Worm (Caenorhabditis elegans) whole organism, early embryonic: ENCODE results near the gene col-132.

ENCODE experiments used
- B0310.2 ChIP-seq: sonication (generic microtip); optimal IDR thresholded peaks from 2 replicates; lab custom pipeline; 2016; ENCODE audit warnings: mild to moderate bottlenecking, missing genetic modification characterization, missing compliant biosample characterization
- aly-1 ChIP-seq: sonication (generic microtip); optimal IDR thresholded peaks from 2 replicates; lab custom pipeline; 2016; ENCODE audit warnings: missing genetic modification characterization, missing compliant biosample characterization
- ama-1 ChIP-seq: fragments of 150-350 bp; optimal IDR thresholded peaks from 2 replicates; lab custom pipeline; 2014
- ceh-13 ChIP-seq: fragments of 200-800 bp; sonication (Bioruptor generic); optimal IDR thresholded peaks from 2 replicates; lab custom pipeline; 2018; ENCODE audit warnings: mild to moderate bottlenecking, missing genetic modification characterization, missing compliant biosample characterization
- hmbx-1 ChIP-seq: sonication (generic microtip); optimal IDR thresholded peaks from 2 replicates; lab custom pipeline; 2016; ENCODE audit warnings: mild to moderate bottlenecking, missing genetic modification characterization, missing compliant biosample characterization
- tbx-11 ChIP-seq: fragments of 200-800 bp; sonication (Bioruptor generic); IDR thresholded peaks from 2 replicates; pipeline ENCODE4 v1.3.6; 2022; ENCODE audit warnings: missing genetic modification characterization, missing compliant biosample characterization
- tbx-37 ChIP-seq: fragments of 200-800 bp; sonication (Bioruptor generic); conservative IDR thresholded peaks from 2 replicates; pipeline ENCODE4 v1.3.6; 2022; ENCODE audit warnings: missing genetic modification reagents, missing genetic modification characterization, missing compliant biosample characterization

DNA sequence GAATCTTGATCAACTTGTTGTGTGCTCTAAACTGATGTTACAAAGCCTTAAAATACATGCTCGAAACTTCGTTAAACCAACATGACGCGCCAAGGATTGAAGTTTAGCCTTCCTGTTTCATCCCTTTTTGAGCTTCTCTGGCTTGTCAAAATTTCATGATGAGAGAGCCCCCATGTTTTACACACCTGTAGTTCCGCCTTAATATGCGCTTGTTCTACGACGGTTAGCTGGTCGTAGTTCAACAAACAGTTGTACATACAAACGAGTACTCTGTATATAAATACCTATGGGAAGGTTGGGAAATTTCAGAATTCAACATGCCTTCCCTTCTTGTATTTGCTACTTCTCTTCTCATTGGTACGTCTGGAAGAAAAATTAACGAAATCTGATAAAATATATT lies 22.4 kb downstream of the col-132 start, which contains the start of gene scl-6:
- TF ChIP-seq hmbx-1 (tag; lab: Kevin White, UChicago) (no peak), B0310.2 (tag; lab: Kevin White, UChicago) (no peak), ama-1 (lab: Kevin White, UChicago) (no peak), tbx-37 (GFP tag; lab: Robert Waterston, UW) (no peak), aly-1 (no peak), tbx-11 (no peak), ceh-13 (GFP tag; lab: Kevin White, UChicago) (no peak)
